Worm (Caenorhabditis elegans): Measurements from ENCODE around the gene R05H5.4.

The R05H5.4 gene

DNA sequence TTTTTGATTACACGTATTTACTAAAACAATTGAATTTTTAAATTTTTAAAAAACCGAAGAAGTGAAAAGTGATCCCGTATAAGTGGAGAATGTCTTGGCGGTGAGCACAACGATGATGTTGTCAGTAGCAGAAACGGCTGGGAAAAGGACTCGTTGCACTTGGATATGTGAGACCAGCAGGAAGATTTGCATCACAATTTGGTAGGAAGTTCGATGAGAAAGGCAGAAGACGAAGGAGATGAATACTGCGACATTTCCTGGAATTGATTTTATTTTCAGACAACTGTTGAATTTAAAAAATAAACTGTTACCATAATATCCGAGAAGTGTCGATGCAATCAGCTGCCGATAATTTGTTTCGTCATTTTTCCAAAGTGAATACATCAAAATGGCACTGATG lies at the start of gene R05H5.4:
R05H5.4 (minus strand) TSS at position 101 of the 400 bp plus-strand sequence.
- TF ChIP-seq ama-1 (optimal IDR thresholded peaks at IDR 0.05) (no peak), tbx-11 (GFP tag; IDR thresholded peaks at IDR 0.05) (no peak), B0310.2 (tag; optimal IDR thresholded peaks at IDR 0.05) (no peak), tbx-37 (GFP tag; conservative IDR thresholded peaks at IDR 0.05) (no peak), ets-7 (tag; optimal IDR thresholded peaks at IDR 0.05) (no peak), tra-4 (tag; optimal IDR thresholded peaks at IDR 0.05) (no peak), hmg-4 (GFP tag; optimal IDR thresholded peaks at IDR 0.05) (no peak), pes-1 (GFP tag; IDR thresholded peaks at IDR 0.05) (no peak), hnd-1 (tag; optimal IDR thresholded peaks at IDR 0.05) (no peak), hmbx-1 (tag; optimal IDR thresholded peaks at IDR 0.05) (no peak), ceh-36 (tag; optimal IDR thresholded peaks at IDR 0.05) (no peak)

DNA sequence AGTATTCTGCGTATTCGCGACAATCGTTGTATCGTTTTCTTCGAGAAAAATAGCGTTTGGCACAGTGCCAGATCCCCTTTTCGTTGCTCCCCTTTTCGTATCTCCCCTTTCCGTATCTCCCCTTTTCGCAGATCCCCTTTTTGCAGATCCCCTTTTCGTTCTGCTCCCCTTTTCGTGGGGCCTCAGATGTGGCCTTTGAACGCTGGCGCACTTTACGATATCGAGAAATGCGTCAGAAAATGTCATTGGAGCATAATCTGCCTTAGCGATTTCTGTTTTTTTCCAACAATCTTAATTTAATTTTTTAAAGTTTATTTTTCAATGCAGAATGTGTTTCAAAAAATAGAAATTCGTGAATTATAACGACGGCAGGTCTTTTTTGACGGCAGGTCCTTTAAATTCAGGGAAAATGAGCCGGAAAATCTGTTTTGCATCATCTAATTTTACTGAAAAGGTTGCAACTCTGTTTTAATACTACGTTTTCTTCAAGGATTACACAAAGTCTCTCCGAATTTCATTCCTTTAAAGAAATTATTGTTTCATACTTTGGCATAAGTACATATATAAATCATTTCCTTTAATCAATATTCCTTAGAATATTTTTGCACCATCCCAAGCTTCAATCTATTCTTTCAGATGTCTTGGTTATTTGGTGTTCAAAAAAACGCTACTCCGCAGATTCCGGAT lies 48.7 kb upstream of the R05H5.4 start, which contains the start of gene atad-3:
atad-3 (plus strand) TSS at position 637 of the 687 bp plus-strand sequence.
- TF ChIP-seq pes-1 (GFP tag; IDR thresholded peaks at IDR 0.05) = peak; percentile 94
- peak; percentile 88 for TF ChIP-seq tbx-11 (GFP tag; IDR thresholded peaks at IDR 0.05)
- TF ChIP-seq tbx-37 (GFP tag; conservative IDR thresholded peaks at IDR 0.05) = peak; percentile 97
- no peak for TF ChIP-seq aly-1 (tag; optimal IDR thresholded peaks at IDR 0.05)
- no peak for TF ChIP-seq ama-1 (optimal IDR thresholded peaks at IDR 0.05)
- TF ChIP-seq hmg-4 (GFP tag; optimal IDR thresholded peaks at IDR 0.05) = peak; percentile 72
- TF ChIP-seq sea-1 (GFP tag; conservative IDR thresholded peaks at IDR 0.05) = peak; percentile 81
- no peak for TF ChIP-seq B0310.2 (tag; optimal IDR thresholded peaks at IDR 0.05)
- no peak for TF ChIP-seq tra-4 (tag; optimal IDR thresholded peaks at IDR 0.05)
- no peak for TF ChIP-seq hmbx-1 (tag; optimal IDR thresholded peaks at IDR 0.05)
- TF ChIP-seq scrt-1 (GFP tag; IDR thresholded peaks at IDR 0.05) = peak; percentile 87
- peak; percentile 6 for TF ChIP-seq ceh-13 (GFP tag; optimal IDR thresholded peaks at IDR 0.05)
- peak; percentile 27 for TF ChIP-seq ceh-36 (tag; optimal IDR thresholded peaks at IDR 0.05)
- TF ChIP-seq flt-1 (GFP tag; IDR thresholded peaks at IDR 0.05) = peak; percentile 88
- peak; percentile 78 for TF ChIP-seq ets-7 (tag; optimal IDR thresholded peaks at IDR 0.05)
- TF ChIP-seq F13C5.2 (tag; optimal IDR thresholded peaks at IDR 0.05) = peak; percentile 53
- peak; percentile 41 for TF ChIP-seq hnd-1 (tag; optimal IDR thresholded peaks at IDR 0.05)

DNA sequence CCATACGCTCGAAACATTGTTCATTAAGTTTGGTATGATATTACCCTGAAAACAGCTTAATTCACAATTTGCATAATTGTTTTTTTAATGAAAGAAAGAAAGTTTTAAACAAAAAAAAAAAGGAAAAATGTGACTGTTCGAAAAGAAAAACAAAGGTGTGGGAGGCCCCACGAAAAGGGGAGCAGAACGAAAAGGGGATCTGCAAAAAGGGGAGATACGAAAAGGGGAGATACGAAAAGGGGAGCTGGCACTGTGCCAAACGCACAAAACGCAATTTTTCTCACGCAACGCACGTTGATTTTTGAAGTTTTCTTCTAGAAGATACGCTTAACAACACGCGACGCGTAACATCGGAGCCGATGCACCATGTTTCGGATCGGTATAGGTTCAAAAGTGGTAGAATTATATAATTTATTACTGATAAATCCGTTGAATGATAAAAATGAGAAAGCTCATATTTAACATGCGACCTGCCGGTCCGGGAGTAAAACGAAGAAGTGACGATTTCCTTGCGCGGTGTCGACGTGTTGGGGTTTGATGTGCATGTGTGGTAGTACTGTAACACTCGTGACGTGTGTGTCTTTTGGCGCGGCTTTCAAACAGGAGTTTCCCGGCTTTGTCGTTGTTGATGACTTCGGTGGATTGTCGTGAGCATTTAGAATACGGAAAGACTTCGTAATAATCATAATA lies 47.9 kb upstream of the R05H5.4 start, which contains the start of gene nrde-2:
nrde-2 (minus strand) TSS at position 45 of the 690 bp plus-strand sequence.
- TF ChIP-seq pes-1 (GFP tag; IDR thresholded peaks at IDR 0.05) = peak; percentile 66; the same call in 1 of the 2 replicates
- TF ChIP-seq tbx-11 (GFP tag; IDR thresholded peaks at IDR 0.05) = peak; percentile 56; the same call in 1 of the 2 replicates
- peak; percentile 54; the same call in 1 of the 2 replicates for TF ChIP-seq tbx-37 (GFP tag; conservative IDR thresholded peaks at IDR 0.05)

DNA sequence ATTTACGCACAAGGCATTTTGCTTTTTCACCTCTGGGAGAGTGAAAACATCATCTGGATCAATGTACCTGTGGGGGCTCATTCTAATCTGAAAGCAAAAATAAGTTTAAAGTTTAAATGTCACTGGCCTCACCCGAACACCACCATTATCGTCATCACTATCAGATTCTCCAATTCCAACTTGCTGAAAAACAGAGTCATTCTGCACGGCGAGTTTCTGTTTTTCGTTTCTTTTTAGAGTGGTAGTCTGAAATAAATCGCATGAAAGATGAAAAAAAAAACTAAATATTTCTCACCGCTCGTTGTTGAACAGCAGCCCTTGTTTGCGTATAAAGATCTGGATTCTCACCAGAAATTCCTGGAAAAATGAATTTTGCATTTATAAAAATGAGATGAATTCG lies 47.3 kb upstream of the R05H5.4 start:
- TF ChIP-seq ceh-13 (GFP tag; optimal IDR thresholded peaks at IDR 0.05) = no peak
- TF ChIP-seq hmbx-1 (tag; optimal IDR thresholded peaks at IDR 0.05) = no peak
- TF ChIP-seq flt-1 (GFP tag; IDR thresholded peaks at IDR 0.05) = no peak
- TF ChIP-seq ets-7 (tag; optimal IDR thresholded peaks at IDR 0.05) = no peak
- no peak for TF ChIP-seq F13C5.2 (tag; optimal IDR thresholded peaks at IDR 0.05)
- TF ChIP-seq aly-1 (tag; optimal IDR thresholded peaks at IDR 0.05) = no peak
- TF ChIP-seq tbx-37 (GFP tag; conservative IDR thresholded peaks at IDR 0.05) = no peak
- no peak for TF ChIP-seq sea-1 (GFP tag; conservative IDR thresholded peaks at IDR 0.05)
- no peak for TF ChIP-seq hmg-4 (GFP tag; optimal IDR thresholded peaks at IDR 0.05)
- no peak for TF ChIP-seq ama-1 (optimal IDR thresholded peaks at IDR 0.05)
- TF ChIP-seq hnd-1 (tag; optimal IDR thresholded peaks at IDR 0.05) = no peak
- TF ChIP-seq tra-4 (tag; optimal IDR thresholded peaks at IDR 0.05) = no peak
- TF ChIP-seq ceh-36 (tag; optimal IDR thresholded peaks at IDR 0.05) = no peak
- TF ChIP-seq tbx-11 (GFP tag; IDR thresholded peaks at IDR 0.05) = no peak
- TF ChIP-seq scrt-1 (GFP tag; IDR thresholded peaks at IDR 0.05) = no peak
- TF ChIP-seq pes-1 (GFP tag; IDR thresholded peaks at IDR 0.05) = no peak
- TF ChIP-seq B0310.2 (tag; optimal IDR thresholded peaks at IDR 0.05) = no peak

DNA sequence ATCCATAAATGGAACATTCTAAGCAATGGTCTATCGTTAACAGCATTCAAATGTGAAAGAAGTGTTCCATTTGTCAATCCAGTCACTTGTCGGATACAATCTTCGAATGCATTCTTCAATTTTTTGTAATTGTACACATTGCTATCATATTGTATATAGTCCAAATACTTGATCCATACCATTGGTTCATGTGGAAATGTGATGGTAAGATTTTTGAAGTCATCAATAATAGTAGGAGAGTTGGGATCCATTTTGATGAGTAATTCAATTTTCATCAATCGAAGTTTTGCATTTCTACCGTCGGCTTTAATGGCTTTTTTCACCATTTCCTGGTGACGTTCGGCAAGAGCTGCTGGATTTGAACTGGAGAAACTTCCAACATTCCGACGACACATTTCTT lies 45.8 kb upstream of the R05H5.4 start:
- TF ChIP-seq ama-1 (optimal IDR thresholded peaks at IDR 0.05) = no peak
- no peak for TF ChIP-seq ceh-36 (tag; optimal IDR thresholded peaks at IDR 0.05)
- TF ChIP-seq ceh-13 (GFP tag; optimal IDR thresholded peaks at IDR 0.05) = no peak
- TF ChIP-seq flt-1 (GFP tag; IDR thresholded peaks at IDR 0.05) = no peak
- TF ChIP-seq hmg-4 (GFP tag; optimal IDR thresholded peaks at IDR 0.05) = no peak
- no peak for TF ChIP-seq tbx-37 (GFP tag; conservative IDR thresholded peaks at IDR 0.05)
- TF ChIP-seq hnd-1 (tag; optimal IDR thresholded peaks at IDR 0.05) = no peak
- no peak for TF ChIP-seq aly-1 (tag; optimal IDR thresholded peaks at IDR 0.05)
- no peak for TF ChIP-seq hmbx-1 (tag; optimal IDR thresholded peaks at IDR 0.05)

DNA sequence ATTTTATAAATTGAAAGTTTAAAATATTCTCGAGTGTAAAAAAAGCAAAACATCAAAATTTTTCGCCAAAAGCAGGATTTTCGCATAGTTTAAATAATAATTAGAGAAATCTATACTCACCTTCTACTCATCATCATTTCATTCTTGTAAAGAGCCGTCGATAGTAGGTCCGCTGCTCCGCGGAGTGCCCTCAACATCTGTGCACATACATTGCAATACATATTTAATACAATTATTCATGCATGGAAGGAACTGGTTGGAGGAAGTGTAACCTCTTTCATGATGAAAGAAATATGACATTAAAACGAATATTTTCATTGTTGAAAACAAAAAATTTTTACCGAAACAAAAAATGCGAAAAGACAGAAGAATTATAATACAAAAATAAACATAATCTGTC lies 42.5 kb upstream of the R05H5.4 start, which contains the start of gene mrps-14:
mrps-14 (minus strand) TSS at position 197 of the 400 bp plus-strand sequence.
- TF ChIP-seq hmg-4 (GFP tag; optimal IDR thresholded peaks at IDR 0.05) = no peak
- no peak for TF ChIP-seq ets-7 (tag; optimal IDR thresholded peaks at IDR 0.05)
- TF ChIP-seq scrt-1 (GFP tag; IDR thresholded peaks at IDR 0.05) = no peak
- no peak for TF ChIP-seq tbx-11 (GFP tag; IDR thresholded peaks at IDR 0.05)
- TF ChIP-seq hnd-1 (tag; optimal IDR thresholded peaks at IDR 0.05) = no peak
- no peak for TF ChIP-seq F13C5.2 (tag; optimal IDR thresholded peaks at IDR 0.05)
- TF ChIP-seq sea-1 (GFP tag; conservative IDR thresholded peaks at IDR 0.05) = no peak
- no peak for TF ChIP-seq ama-1 (optimal IDR thresholded peaks at IDR 0.05)
- TF ChIP-seq pes-1 (GFP tag; IDR thresholded peaks at IDR 0.05) = no peak
- no peak for TF ChIP-seq ceh-13 (GFP tag; optimal IDR thresholded peaks at IDR 0.05)
- no peak for TF ChIP-seq aly-1 (tag; optimal IDR thresholded peaks at IDR 0.05)

DNA sequence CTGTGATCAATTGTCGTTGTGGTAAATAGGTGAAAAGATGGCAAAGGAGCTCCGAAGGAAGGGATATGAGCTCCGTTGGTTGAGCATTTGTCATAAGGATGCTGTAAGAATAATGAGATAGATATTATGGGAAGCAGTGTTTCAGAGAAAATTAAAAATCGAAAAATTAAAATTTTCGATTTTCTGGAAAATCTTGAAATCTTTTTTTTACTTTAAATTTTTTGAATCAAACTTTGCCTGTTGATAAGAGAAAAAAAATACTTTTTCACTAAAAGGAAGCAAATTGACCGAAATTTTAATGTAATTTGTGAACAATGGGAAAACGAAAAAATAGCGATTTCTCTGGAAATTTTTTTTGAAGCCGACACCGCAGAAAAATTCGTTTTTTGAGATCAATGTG lies 39.8 kb upstream of the R05H5.4 start, which contains the start of gene mec-15:
mec-15 (minus strand) TSS at position 101 of the 400 bp plus-strand sequence.
- TF ChIP-seq F13C5.2 (tag; optimal IDR thresholded peaks at IDR 0.05) (no peak), B0310.2 (tag; optimal IDR thresholded peaks at IDR 0.05) (no peak), sea-1 (GFP tag; conservative IDR thresholded peaks at IDR 0.05) (no peak), tbx-37 (GFP tag; conservative IDR thresholded peaks at IDR 0.05) (no peak), ceh-36 (tag; optimal IDR thresholded peaks at IDR 0.05) (no peak), ama-1 (optimal IDR thresholded peaks at IDR 0.05) (no peak), hmbx-1 (tag; optimal IDR thresholded peaks at IDR 0.05) (no peak), aly-1 (tag; optimal IDR thresholded peaks at IDR 0.05) (no peak), tbx-11 (GFP tag; IDR thresholded peaks at IDR 0.05) (no peak), ets-7 (tag; optimal IDR thresholded peaks at IDR 0.05) (no peak), scrt-1 (GFP tag; IDR thresholded peaks at IDR 0.05) (no peak), tra-4 (tag; optimal IDR thresholded peaks at IDR 0.05) (no peak), flt-1 (GFP tag; IDR thresholded peaks at IDR 0.05) (no peak), hmg-4 (GFP tag; optimal IDR thresholded peaks at IDR 0.05) (no peak), pes-1 (GFP tag; IDR thresholded peaks at IDR 0.05) (no peak), ceh-13 (GFP tag; optimal IDR thresholded peaks at IDR 0.05) (no peak), hnd-1 (tag; optimal IDR thresholded peaks at IDR 0.05) (no peak)

Data from whole organism, early embryonic.